Fruit fly (Drosophila melanogaster) whole organism, embryonic: ENCODE data around the gene Ilp7.

Experiments used
- Adf1 ChIP-seq: fragments of 200-800 bp; sonication (Bioruptor generic); IDR thresholded peaks from 2 replicates; pipeline ENCODE4 v1.3.6; 2022; ENCODE audit warnings: missing biosample characterization, missing genetic modification characterization
- BEAF-32 ChIP-seq: fragments of 200-800 bp; sonication (Bioruptor generic); optimal IDR thresholded peaks from 3 replicates; lab custom pipeline; 2017; ENCODE audit warnings: missing biosample characterization, missing genetic modification characterization, mild to moderate bottlenecking, moderate library complexity, missing genetic modification reagents
- Bdp1 ChIP-seq: fragments of 200-800 bp; sonication (Bioruptor generic); optimal IDR thresholded peaks from 3 replicates; lab custom pipeline; 2016; ENCODE audit warnings: missing biosample characterization, missing genetic modification characterization
- Blimp-1 ChIP-seq: fragments of 200-800 bp; sonication (Bioruptor generic); optimal IDR thresholded peaks from 3 replicates; lab custom pipeline; 2018; ENCODE audit warnings: missing biosample characterization, missing genetic modification characterization, mild to moderate bottlenecking, moderate library complexity, missing genetic modification reagents
- CG10959 ChIP-seq: fragments of 200-800 bp; sonication (Bioruptor generic); IDR thresholded peaks from 2 replicates; pipeline ENCODE4 v1.3.6; 2022; ENCODE audit warnings: missing biosample characterization, missing genetic modification characterization
- CG11247 ChIP-seq: fragments of 200-800 bp; sonication (Bioruptor generic); IDR thresholded peaks from 2 replicates; pipeline ENCODE4 v1.3.6; 2022; ENCODE audit warnings: missing biosample characterization, missing genetic modification characterization
- CG11456 ChIP-seq: fragments of 200-800 bp; sonication (Bioruptor generic); IDR thresholded peaks from 3 replicates; pipeline ENCODE4 v1.3.6; 2022; ENCODE audit warnings: missing biosample characterization, missing genetic modification characterization
- CG13123 ChIP-seq: fragments of 200-800 bp; sonication (Bioruptor generic); optimal IDR thresholded peaks from 2 replicates; lab custom pipeline; 2016; ENCODE audit warnings: missing biosample characterization, missing genetic modification characterization
- CG13775 ChIP-seq: fragments of 200-800 bp; sonication (Bioruptor generic); optimal IDR thresholded peaks from 3 replicates; lab custom pipeline; 2017; ENCODE audit warnings: missing biosample characterization, mild to moderate bottlenecking, missing genetic modification characterization
- CG17359 ChIP-seq: fragments of 200-800 bp; sonication (Bioruptor generic); optimal IDR thresholded peaks from 3 replicates; lab custom pipeline; 2018; ENCODE audit warnings: missing biosample characterization, mild to moderate bottlenecking, missing genetic modification characterization, moderate library complexity
- CG18011 ChIP-seq: fragments of 200-800 bp; sonication (Bioruptor generic); optimal IDR thresholded peaks from 2 replicates; lab custom pipeline; 2017; ENCODE audit warnings: missing biosample characterization, missing genetic modification characterization, mild to moderate bottlenecking, moderate library complexity, missing genotype
- CG31224 ChIP-seq: fragments of 200-800 bp; sonication (Bioruptor generic); IDR thresholded peaks from 2 replicates; pipeline ENCODE4 v1.3.6; 2022; ENCODE audit warnings: missing biosample characterization, missing genetic modification characterization
- CG3281 ChIP-seq: fragments of 200-800 bp; sonication (Bioruptor generic); optimal IDR thresholded peaks from 3 replicates; lab custom pipeline; 2017; ENCODE audit warnings: missing biosample characterization, mild to moderate bottlenecking, missing genetic modification characterization
- CG33557 ChIP-seq: fragments of 200-800 bp; sonication (Bioruptor generic); optimal IDR thresholded peaks from 2 replicates; lab custom pipeline; 2019; ENCODE audit warnings: missing biosample characterization, mild to moderate bottlenecking, missing genetic modification characterization, moderate library complexity
- CG34376 ChIP-seq: fragments of 200-800 bp; sonication (Bioruptor generic); optimal IDR thresholded peaks from 2 replicates; lab custom pipeline; 2018; ENCODE audit warnings: missing biosample characterization, mild to moderate bottlenecking, missing genetic modification characterization
- CG4328 ChIP-seq: fragments of 200-800 bp; sonication (Bioruptor generic); optimal IDR thresholded peaks from 3 replicates; lab custom pipeline; 2017; ENCODE audit warnings: missing biosample characterization, missing genetic modification reagents, missing genetic modification characterization
- CG4820 ChIP-seq: fragments of 200-800 bp; sonication (Bioruptor generic); optimal IDR thresholded peaks from 3 replicates; lab custom pipeline; 2016; ENCODE audit warnings: missing biosample characterization, missing genetic modification characterization
- CG6683 ChIP-seq: fragments of 200-800 bp; sonication (Bioruptor generic); optimal IDR thresholded peaks from 2 replicates; lab custom pipeline; 2017; ENCODE audit warnings: missing biosample characterization, mild to moderate bottlenecking, missing genetic modification characterization, missing genetic modification reagents
- CG6765 ChIP-seq: fragments of 200-800 bp; sonication (Bioruptor generic); optimal IDR thresholded peaks from 3 replicates; lab custom pipeline; 2017; ENCODE audit warnings: missing biosample characterization, mild to moderate bottlenecking, missing genetic modification characterization
- CG8478 ChIP-seq: fragments of >200 bp; optimal IDR thresholded peaks from 2 replicates; lab custom pipeline; 2018
- CG8765 ChIP-seq: fragments of 200-800 bp; sonication (Bioruptor generic); IDR thresholded peaks from 2 replicates; pipeline ENCODE4 v1.3.6; 2022; ENCODE audit warnings: missing biosample characterization, missing genetic modification characterization
- Dek ChIP-seq: fragments of 200-800 bp; sonication (Bioruptor generic); optimal IDR thresholded peaks from 3 replicates; lab custom pipeline; 2019; ENCODE audit warnings: missing biosample characterization, mild to moderate bottlenecking, missing genetic modification characterization, moderate library complexity
- Dip2 ChIP-seq: fragments of 200-800 bp; sonication (Bioruptor generic); IDR thresholded peaks from 2 replicates; pipeline ENCODE4 v1.3.6; 2022; ENCODE audit warnings: missing biosample characterization, missing genetic modification characterization
- Dll ChIP-seq: fragments of 200-800 bp; sonication (Bioruptor generic); IDR thresholded peaks from 4 replicates; pipeline ENCODE4 v1.3.6; 2022; ENCODE audit warnings: missing biosample characterization, missing genetic modification characterization; ENCODE audit not compliant: partially characterized antibody
- Lpt ChIP-seq: fragments of >200 bp; optimal IDR thresholded peaks from 2 replicates; lab custom pipeline; 2018; ENCODE audit warnings: missing biosample characterization, missing genetic modification characterization
- Ravus ChIP-seq: fragments of 200-800 bp; sonication (Bioruptor generic); IDR thresholded peaks from 2 replicates; pipeline ENCODE4 v1.3.6; 2022; ENCODE audit warnings: missing biosample characterization, missing genetic modification characterization
- Sox100B ChIP-seq: fragments of 200-800 bp; sonication (Bioruptor generic); optimal IDR thresholded peaks from 3 replicates; lab custom pipeline; 2018; ENCODE audit warnings: missing biosample characterization, mild to moderate bottlenecking, missing genetic modification characterization
- TFAM ChIP-seq: fragments of 200-800 bp; sonication (Bioruptor generic); optimal IDR thresholded peaks from 2 replicates; lab custom pipeline; 2017; ENCODE audit warnings: missing biosample characterization, missing genetic modification characterization, inconsistent platforms
- Xrp1 ChIP-seq: fragments of 200-800 bp; sonication (Bioruptor generic); IDR thresholded peaks from 2 replicates; pipeline ENCODE4 v1.3.6; 2022; ENCODE audit warnings: missing biosample characterization, missing genetic modification characterization
- bigmax ChIP-seq: fragments of 200-800 bp; sonication (Bioruptor generic); optimal IDR thresholded peaks from 2 replicates; lab custom pipeline; 2018; ENCODE audit warnings: missing biosample characterization, mild to moderate bottlenecking, missing genetic modification characterization
- caup ChIP-seq: fragments of 200-800 bp; sonication (Bioruptor generic); optimal IDR thresholded peaks from 3 replicates; lab custom pipeline; 2017; ENCODE audit warnings: missing biosample characterization, mild to moderate bottlenecking, missing genetic modification characterization, moderate library complexity; ENCODE audit not compliant: severe bottlenecking
- croc ChIP-seq: fragments of 200-800 bp; sonication (Bioruptor generic); conservative IDR thresholded peaks from 3 replicates; pipeline ENCODE4 v1.3.6; 2022; ENCODE audit warnings: missing biosample characterization, missing genetic modification characterization
- ewg ChIP-seq: fragments of 200-800 bp; sonication (Bioruptor generic); optimal IDR thresholded peaks from 3 replicates; lab custom pipeline; 2017; ENCODE audit warnings: mild to moderate bottlenecking, missing biosample characterization, missing genetic modification reagents, missing genetic modification characterization
- fd96Cb ChIP-seq: fragments of 200-800 bp; sonication (Bioruptor generic); optimal IDR thresholded peaks from 2 replicates; lab custom pipeline; 2018; ENCODE audit warnings: missing biosample characterization, mild to moderate bottlenecking, missing genetic modification characterization, moderate library complexity
- grn ChIP-seq: fragments of 200-800 bp; sonication (Bioruptor generic); optimal IDR thresholded peaks from 3 replicates; lab custom pipeline; 2017; ENCODE audit warnings: missing biosample characterization, missing genetic modification characterization
- kah ChIP-seq: fragments of 200-800 bp; sonication (Bioruptor generic); optimal IDR thresholded peaks from 2 replicates; lab custom pipeline; 2018; ENCODE audit warnings: missing biosample characterization, mild to moderate bottlenecking, missing genetic modification characterization
- knrl ChIP-seq: fragments of 200-800 bp; sonication (Bioruptor generic); IDR thresholded peaks from 3 replicates; pipeline ENCODE4 v1.3.6; 2022; ENCODE audit warnings: missing biosample characterization, missing genetic modification characterization; ENCODE audit not compliant: partially characterized antibody
- otp ChIP-seq: fragments of 200-800 bp; sonication (Bioruptor generic); IDR thresholded peaks from 3 replicates; pipeline ENCODE4, ENCODE4 v1.3.6; 2022; ENCODE audit warnings: missing biosample characterization, missing genetic modification characterization
- pum ChIP-seq: fragments of 200-800 bp; sonication (Bioruptor generic); optimal IDR thresholded peaks from 2 replicates; lab custom pipeline; 2016; ENCODE audit warnings: missing biosample characterization, missing genetic modification characterization
- ranshi ChIP-seq: fragments of 200-800 bp; sonication (Bioruptor generic); IDR thresholded peaks from 2 replicates; pipeline ENCODE4 v1.3.6; 2022; ENCODE audit warnings: missing biosample characterization, missing genetic modification characterization
- row ChIP-seq: fragments of 200-800 bp; sonication (Bioruptor generic); IDR thresholded peaks from 3 replicates; pipeline ENCODE4 v1.3.6; 2022; ENCODE audit warnings: missing biosample characterization, missing genetic modification characterization
- salm ChIP-seq: fragments of 200-800 bp; sonication (Bioruptor generic); optimal IDR thresholded peaks from 2 replicates; lab custom pipeline; 2018; ENCODE audit warnings: missing biosample characterization, mild to moderate bottlenecking, missing genetic modification characterization
- sd ChIP-seq: fragments of 200-800 bp; sonication (Bioruptor generic); optimal IDR thresholded peaks from 3 replicates; lab custom pipeline; 2018; ENCODE audit warnings: missing biosample characterization, mild to moderate bottlenecking, missing genetic modification characterization, moderate library complexity
- slp2 ChIP-seq: fragments of 200-800 bp; sonication (Bioruptor generic); optimal IDR thresholded peaks from 2 replicates; lab custom pipeline; 2016; ENCODE audit warnings: missing biosample characterization, missing genetic modification characterization
- so ChIP-seq: fragments of 200-800 bp; sonication (Bioruptor generic); IDR thresholded peaks from 3 replicates; pipeline ENCODE4 v1.3.6; 2022; ENCODE audit warnings: missing biosample characterization, missing genetic modification characterization
- tna ChIP-seq: fragments of 200-800 bp; sonication (Bioruptor generic); IDR thresholded peaks from 2 replicates; pipeline ENCODE4 v1.3.6; 2022; ENCODE audit warnings: missing biosample characterization, missing genetic modification characterization; ENCODE audit not compliant: partially characterized antibody
- vvl ChIP-seq: fragments of 200-800 bp; sonication (Bioruptor generic); IDR thresholded peaks from 2 replicates; pipeline ENCODE4 v1.3.6; 2022; ENCODE audit warnings: missing biosample characterization, missing genetic modification characterization
- zen ChIP-seq: fragments of 200-800 bp; sonication (Bioruptor generic); optimal IDR thresholded peaks from 3 replicates; lab custom pipeline; 2018; ENCODE audit warnings: missing biosample characterization, mild to moderate bottlenecking, missing genetic modification characterization, moderate library complexity

Ilp7 gene

DNA sequence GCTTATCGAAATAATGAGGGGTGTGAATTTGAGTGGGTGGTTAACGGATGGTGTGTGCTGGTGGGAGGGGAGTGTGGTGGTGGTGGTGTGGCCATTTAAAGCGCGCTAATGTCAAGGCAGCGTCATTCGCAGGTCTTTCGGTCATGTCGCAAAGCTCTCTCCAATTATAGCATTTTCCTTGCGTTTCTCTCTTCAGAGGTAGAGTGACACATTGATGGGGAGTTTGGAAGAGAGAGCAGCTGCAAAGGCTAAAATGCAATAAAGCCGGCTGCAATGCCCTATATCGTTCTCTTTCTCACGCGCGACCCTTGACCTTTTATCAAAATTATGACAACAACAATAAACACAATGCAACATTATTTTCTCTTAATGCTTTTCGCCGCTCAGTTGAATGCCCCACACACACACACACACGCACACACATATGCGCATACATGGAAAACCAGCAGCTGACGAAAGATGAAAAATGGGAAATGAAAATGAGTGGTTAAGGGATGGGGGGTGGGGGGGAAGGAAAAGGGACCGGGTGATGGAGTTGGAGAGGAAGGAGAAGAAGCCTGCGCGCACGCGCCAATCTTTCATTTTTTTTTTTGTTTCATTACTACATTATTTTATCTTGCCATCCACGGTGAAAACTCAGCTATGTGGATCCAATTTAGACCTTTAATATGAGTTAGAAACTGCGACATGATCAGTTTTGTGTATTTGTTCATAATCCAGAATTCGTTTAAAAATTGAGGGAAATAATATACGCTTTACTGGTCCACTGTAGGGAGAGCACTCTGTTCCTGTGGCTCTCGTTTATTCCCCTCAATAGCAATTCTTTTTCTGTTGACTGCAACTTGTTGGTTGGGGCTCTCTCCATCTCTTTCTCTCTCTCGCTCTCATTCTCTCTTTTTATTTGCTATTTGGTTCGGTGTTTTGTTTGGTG, 24.5 kb downstream of the Ilp7 start (continued):
- peak; percentile 81 for TF ChIP-seq CG17359 (tag; lab: Kevin White, UChicago)
- TF ChIP-seq CG11247 (GFP tag; lab: Robert Waterston, UW) = peak; percentile 71
- peak; percentile 64 for TF ChIP-seq salm
- TF ChIP-seq sd (tag; lab: Kevin White, UChicago) = peak; percentile 37
- peak; percentile 52 for TF ChIP-seq CG4328 (GFP tag; lab: Kevin White, UChicago)
- TF ChIP-seq otp (GFP tag; lab: Robert Waterston, UW) = peak; percentile 81; the same call in 2 of the 3 replicates
- TF ChIP-seq tna (GFP tag; lab: Robert Waterston, UW) = no peak
- peak; percentile 44 for TF ChIP-seq grn (GFP tag; lab: Kevin White, UChicago)
- TF ChIP-seq Dll (GFP tag; lab: Robert Waterston, UW) = no peak
- TF ChIP-seq kah (GFP tag; lab: Kevin White, UChicago) = peak; percentile 81
- TF ChIP-seq bigmax (GFP tag; lab: Kevin White, UChicago) = no peak
- no peak for TF ChIP-seq TFAM
- peak; percentile 81 for TF ChIP-seq pum
- TF ChIP-seq CG10959 (GFP tag; lab: Robert Waterston, UW) = peak; percentile 66
- peak; percentile 77 for TF ChIP-seq ranshi (GFP tag; lab: Robert Waterston, UW)
- TF ChIP-seq zen (tag; lab: Kevin White, UChicago) = peak; percentile 55
- no peak for TF ChIP-seq knrl (GFP tag; lab: Robert Waterston, UW)
- no peak for TF ChIP-seq CG8478
- TF ChIP-seq Xrp1 (GFP tag; lab: Robert Waterston, UW) = peak; percentile 84
- peak; percentile 75 for TF ChIP-seq caup
- TF ChIP-seq so (GFP tag; lab: Robert Waterston, UW) = no peak; the same call in 2 of the 3 replicates
- TF ChIP-seq row (GFP tag; lab: Robert Waterston, UW) = peak; percentile 88
- no peak for TF ChIP-seq BEAF-32 (GFP tag; lab: Kevin White, UChicago)
- peak; percentile 64 for TF ChIP-seq Dek (tag; lab: Kevin White, UChicago)
- no peak for TF ChIP-seq Adf1 (GFP tag; lab: Robert Waterston, UW)
- peak; percentile 55 for TF ChIP-seq slp2 (GFP tag; lab: Kevin White, UChicago)
- TF ChIP-seq CG8765 (GFP tag; lab: Robert Waterston, UW) = peak; percentile 54; the same call in 1 of the 2 replicates
- TF ChIP-seq CG6765 (GFP tag; lab: Kevin White, UChicago) = no peak
- no peak for TF ChIP-seq Lpt
- TF ChIP-seq Sox100B (GFP tag; lab: Kevin White, UChicago) = peak; percentile 73
- peak; percentile 61 for TF ChIP-seq CG4820 (GFP tag; lab: Kevin White, UChicago)
- TF ChIP-seq CG18011 (GFP tag; lab: Kevin White, UChicago) = peak; percentile 32
- peak; percentile 48 for TF ChIP-seq CG6683 (GFP tag; lab: Kevin White, UChicago)
- TF ChIP-seq CG13123 (GFP tag; lab: Kevin White, UChicago) = peak; percentile 56
- TF ChIP-seq CG13775 = peak; percentile 62
- TF ChIP-seq CG33557 (GFP tag; lab: Kevin White, UChicago) = peak; percentile 71
- TF ChIP-seq croc (GFP tag; lab: Robert Waterston, UW) = peak; percentile 66
- peak; percentile 69 for TF ChIP-seq Blimp-1 (GFP tag; lab: Kevin White, UChicago)
- no peak for TF ChIP-seq Bdp1 (GFP tag; lab: Kevin White, UChicago)
- TF ChIP-seq fd96Cb (tag; lab: Kevin White, UChicago) = peak; percentile 82
- no peak; the same call in 1 of the 2 replicates for TF ChIP-seq Ravus (GFP tag; lab: Robert Waterston, UW)
- no peak for TF ChIP-seq Dip2 (GFP tag; lab: Robert Waterston, UW)
- TF ChIP-seq vvl = peak; percentile 91
- TF ChIP-seq CG31224 = peak; percentile 40; the same call in 1 of the 2 replicates
- peak; percentile 35 for TF ChIP-seq CG34376 (GFP tag; lab: Kevin White, UChicago)
- TF ChIP-seq ewg = peak; percentile 90
- peak; percentile 75 for TF ChIP-seq CG11456 (GFP tag; lab: Robert Waterston, UW)
- peak; percentile 58 for TF ChIP-seq CG3281 (GFP tag; lab: Kevin White, UChicago)
